Worm (Caenorhabditis elegans): ENCODE results near the gene T05G5.5.

DNA sequence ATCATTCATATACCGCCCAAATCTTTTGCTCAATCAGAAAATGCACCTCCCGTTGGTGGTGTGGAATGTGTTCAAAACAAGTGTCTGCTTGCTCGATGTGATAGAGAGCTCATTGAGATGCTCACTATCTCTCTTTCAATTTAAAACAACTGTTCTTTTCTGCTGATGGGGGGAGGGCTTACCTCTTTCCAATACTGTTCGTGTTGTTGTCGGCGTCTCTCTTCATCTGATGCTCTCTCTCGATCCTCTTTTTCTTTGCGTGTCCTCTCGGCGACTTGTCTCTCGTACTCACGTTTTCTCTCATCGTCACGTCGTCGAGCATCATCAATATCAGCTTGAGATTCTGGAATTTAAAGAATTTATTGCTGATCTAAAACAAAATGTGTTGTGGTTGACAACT, 9.2 kb downstream of the T05G5.5 start:
- no peak for TF ChIP-seq snpc-4 (tag; optimal IDR thresholded peaks at IDR 0.05)
- no peak for TF ChIP-seq pha-4 (GFP tag; IDR thresholded peaks at IDR 0.05)
- no peak for TF ChIP-seq pha-4 (tag; optimal IDR thresholded peaks at IDR 0.05)
- TF ChIP-seq lin-39 (tag; optimal IDR thresholded peaks at IDR 0.05), result no peak
- TF ChIP-seq lsy-2 (tag; optimal IDR thresholded peaks at IDR 0.05), result no peak
- TF ChIP-seq ztf-7 (tag; optimal IDR thresholded peaks at IDR 0.05), result no peak
- TF ChIP-seq ama-1 (optimal IDR thresholded peaks at IDR 0.05), result no peak
- no peak for TF ChIP-seq cey-2 (tag; optimal IDR thresholded peaks at IDR 0.05; ENCODE audit: borderline replicate concordance, insufficient read depth)

All from whole organism, L4 larva.